Worm (Caenorhabditis elegans): ENCODE data around the gene F42G4.5.

F42G4.5 gene

ce11 chrII:13059196-13059595 lies 14.1 kb upstream of the F42G4.5 start:
- TF ChIP-seq ceh-63 (GFP tag; optimal IDR thresholded peaks at IDR 0.05) (no peak), lin-15B (tag; optimal IDR thresholded peaks at IDR 0.05) (no peak), efl-1 (optimal IDR thresholded peaks at IDR 0.05) (no peak), efl-1 (GFP tag; optimal IDR thresholded peaks at IDR 0.05 in 1 of 2) (peak in 1 of 2 experiments; percentile 62), sox-4 (tag; optimal IDR thresholded peaks at IDR 0.05) (no peak)

ce11 chrII:13065251-13065650 lies 8.0 kb upstream of the F42G4.5 start:
- peak; percentile 70 for TF ChIP-seq nhr-71 (tag; optimal IDR thresholded peaks at IDR 0.05)
- peak; percentile 82 for TF ChIP-seq lin-14 (GFP tag; optimal IDR thresholded peaks at IDR 0.05)
- peak in 2 of 3 experiments; percentile 10 to 22 for TF ChIP-seq dpl-1 (GFP tag; optimal IDR thresholded peaks at IDR 0.05)
- no peak for TF ChIP-seq swsn-7 (tag; optimal IDR thresholded peaks at IDR 0.05)
- no peak for TF ChIP-seq mef-2 (tag; optimal IDR thresholded peaks at IDR 0.05)
- TF ChIP-seq efl-3 (GFP tag; optimal IDR thresholded peaks at IDR 0.05), result no peak
- peak; percentile 47 for TF ChIP-seq snu-23 (GFP tag; optimal IDR thresholded peaks at IDR 0.05)
- no peak for TF ChIP-seq nhr-84 (tag; optimal IDR thresholded peaks at IDR 0.05)
- TF ChIP-seq sup-37 (GFP tag; optimal IDR thresholded peaks at IDR 0.05), result no peak
- TF ChIP-seq unc-130 (tag; optimal IDR thresholded peaks at IDR 0.05), result peak; percentile 43
- TF ChIP-seq nhr-20 (tag; optimal IDR thresholded peaks at IDR 0.05), result peak; percentile 4
- peak in 1 of 6 experiments; percentile 5 for TF ChIP-seq elt-3 (tag; optimal IDR thresholded peaks at IDR 0.05)
- peak in 1 of 2 experiments; percentile 10 for TF ChIP-seq mdl-1 (tag; optimal IDR thresholded peaks at IDR 0.05)
- TF ChIP-seq blmp-1 (tag; optimal IDR thresholded peaks at IDR 0.05), result peak; percentile 84
- TF ChIP-seq rnt-1 (tag; optimal IDR thresholded peaks at IDR 0.05), result peak; percentile 56
- no peak for TF ChIP-seq lin-15B (tag; optimal IDR thresholded peaks at IDR 0.05)
- peak; percentile 45 for TF ChIP-seq lin-39 (tag; optimal IDR thresholded peaks at IDR 0.05)
- TF ChIP-seq nhr-19 (GFP tag; conservative IDR thresholded peaks at IDR 0.05), result 0 out of 2 replicates have a peak, but pooled peaks have one; percentile 13
- TF ChIP-seq lsy-2 (tag; optimal IDR thresholded peaks at IDR 0.05), result peak; percentile 17 to 44
- TF ChIP-seq efl-1 (optimal IDR thresholded peaks at IDR 0.05), result peak in 1 of 2 experiments; percentile 15
- TF ChIP-seq efl-1 (GFP tag; optimal IDR thresholded peaks at IDR 0.05 in 1 of 2), result peak in 1 of 2 experiments; percentile 80
- peak; percentile 9 for TF ChIP-seq vab-15 (tag; optimal IDR thresholded peaks at IDR 0.05)
- TF ChIP-seq egl-27 (tag; optimal IDR thresholded peaks at IDR 0.05), result no peak

- TF ChIP-seq Y116A8C.19 (tag; optimal IDR thresholded peaks at IDR 0.05; ENCODE audit: borderline replicate concordance) (no peak), dpl-1 (GFP tag; optimal IDR thresholded peaks at IDR 0.05) (no peak), mef-2 (tag; optimal IDR thresholded peaks at IDR 0.05) (peak; percentile 11), nhr-71 (tag; optimal IDR thresholded peaks at IDR 0.05) (peak; percentile 53), dsc-1 (tag; optimal IDR thresholded peaks at IDR 0.05) (peak; percentile 39), rnt-1 (tag; optimal IDR thresholded peaks at IDR 0.05) (peak; percentile 48), tbx-2 (tag; optimal IDR thresholded peaks at IDR 0.05) (peak; percentile 4), unc-98 (GFP tag; IDR thresholded peaks at IDR 0.05) (no peak), sox-4 (tag; optimal IDR thresholded peaks at IDR 0.05) (no peak), snpc-4 (tag; optimal IDR thresholded peaks at IDR 0.05) (no peak), skn-1 (tag; optimal IDR thresholded peaks at IDR 0.05) (no peak), ceh-8 (GFP tag; optimal IDR thresholded peaks at IDR 0.05) (peak; percentile 11), lin-35 (GFP tag; optimal IDR thresholded peaks at IDR 0.05) (no peak), lin-14 (GFP tag; optimal IDR thresholded peaks at IDR 0.05) (peak; percentile 69), sup-37 (GFP tag; optimal IDR thresholded peaks at IDR 0.05) (no peak), nhr-19 (GFP tag; conservative IDR thresholded peaks at IDR 0.05) (peak; percentile 16; the same call in 1 of the 2 replicates), fkh-8 (tag; optimal IDR thresholded peaks at IDR 0.05) (no peak), lsy-2 (tag; optimal IDR thresholded peaks at IDR 0.05) (peak in 1 of 2 experiments; percentile 29), ceh-82 (tag; optimal IDR thresholded peaks at IDR 0.05) (peak in 1 of 3 experiments; percentile 15), snu-23 (GFP tag; optimal IDR thresholded peaks at IDR 0.05) (peak; percentile 20), ets-5 (GFP tag; IDR thresholded peaks at IDR 0.05) (no peak), C16A3.4 (tag; optimal IDR thresholded peaks at IDR 0.05) (no peak), nhr-20 (tag; optimal IDR thresholded peaks at IDR 0.05) (peak; percentile 14), nhr-47 (tag; optimal IDR thresholded peaks at IDR 0.05) (no peak), egl-27 (tag; optimal IDR thresholded peaks at IDR 0.05) (no peak), unc-62 (GFP tag; optimal IDR thresholded peaks at IDR 0.05) (no peak)
These were observed 6.4 kb upstream of the F42G4.5 start for ce11 chrII:13066777-13067290.

Measured in whole organism, L1 larva.